Fruit fly (Drosophila melanogaster) whole organism: ENCODE results near the gene CG18304.

Experiments used
- CG8478 ChIP-seq: fragments of >200 bp; optimal IDR thresholded peaks from 2 replicates; lab custom pipeline; 2018; ENCODE audit warnings: inconsistent platforms
- psq ChIP-seq: fragments of >200 bp; optimal IDR thresholded peaks from 2 replicates; lab custom pipeline; 2017
- usp ChIP-seq: fragments of >200 bp; optimal IDR thresholded peaks from 2 replicates; lab custom pipeline; 2017; ENCODE audit warnings: missing biosample characterization, missing genetic modification characterization, mixed read lengths

dm6 chr2L:6916345-6916744 lies 26.3 kb downstream of the CG18304 start, which contains the start of gene CG32829:
- TF ChIP-seq CG8478 (no peak), psq (lab: Kevin White, UChicago) (no peak), usp (no peak)
